Fruit fly (Drosophila melanogaster): Measurements from ENCODE around the gene ninaA.

- TF ChIP-seq Clk (GFP tag; optimal IDR thresholded peaks at IDR 0.05) (no peak), CG7045 (GFP tag; optimal IDR thresholded peaks at IDR 0.05) (no peak), Mnt (GFP tag; optimal IDR thresholded peaks at IDR 0.05) (no peak), toe (GFP tag; optimal IDR thresholded peaks at IDR 0.05) (no peak), CG5204 (GFP tag; optimal IDR thresholded peaks at IDR 0.05) (no peak), CG12768 (GFP tag; optimal IDR thresholded peaks at IDR 0.05) (no peak), CG1620 (GFP tag; optimal IDR thresholded peaks at IDR 0.05) (no peak), tj (GFP tag; optimal IDR thresholded peaks at IDR 0.05) (no peak), CG11617 (GFP tag; optimal IDR thresholded peaks at IDR 0.05) (no peak), kay (GFP tag; ENCODE audit: borderline replicate concordance) (no peak), cic (GFP tag; optimal IDR thresholded peaks at IDR 0.05) (peak; percentile 41), Hr96 (GFP tag; optimal IDR thresholded peaks at IDR 0.05) (no peak)
These were observed 49.4 kb upstream of the ninaA start for dm6 chr2L:827516-828362.

All from whole organism, adult.